Worm (Caenorhabditis elegans): ENCODE measurements around the gene F29B9.11.

Gene F29B9.11

ce11 chrIV:4660151-4661041, at the start of gene F29B9.11, which contains the start of gene jmjd-1.2:
Gene F29B9.11, minus strand, starts transcription at chrIV:4660201.
Gene jmjd-1.2, plus strand, starts transcription at chrIV:4660991.
- TF ChIP-seq lsy-12 (tag; optimal IDR thresholded peaks at IDR 0.05) (peak; percentile 87), sea-2 (GFP tag; optimal IDR thresholded peaks at IDR 0.05) (no peak), nhr-67 (tag; optimal IDR thresholded peaks at IDR 0.05) (no peak), lin-15B (tag; optimal IDR thresholded peaks at IDR 0.05) (peak; percentile 94), tbx-2 (tag; optimal IDR thresholded peaks at IDR 0.05) (peak; percentile 78), ceh-16 (tag; optimal IDR thresholded peaks at IDR 0.05) (no peak), snpc-4 (tag; optimal IDR thresholded peaks at IDR 0.05) (peak; percentile 58), nhr-28 (tag; optimal IDR thresholded peaks at IDR 0.05) (no peak), ztf-11 (tag; optimal IDR thresholded peaks at IDR 0.05) (no peak), hmg-11 (tag; optimal IDR thresholded peaks at IDR 0.05) (peak; percentile 76), ceh-82 (tag; optimal IDR thresholded peaks at IDR 0.05) (peak; percentile 42), unc-62 (GFP tag; optimal IDR thresholded peaks at IDR 0.05) (peak; percentile 13), fkh-10 (GFP tag; optimal IDR thresholded peaks at IDR 0.05) (no peak), nhr-43 (tag; optimal IDR thresholded peaks at IDR 0.05; ENCODE audit: poor library complexity, severe bottlenecking) (peak; percentile 83), zag-1 (tag; optimal IDR thresholded peaks at IDR 0.05) (no peak), egl-5 (tag; optimal IDR thresholded peaks at IDR 0.05) (peak; percentile 47), elt-1 (tag; optimal IDR thresholded peaks at IDR 0.05) (peak; percentile 19), nhr-12 (tag; optimal IDR thresholded peaks at IDR 0.05) (no peak), daf-12 (tag; optimal IDR thresholded peaks at IDR 0.05) (no peak), lin-39 (tag; optimal IDR thresholded peaks at IDR 0.05) (peak; percentile 52), nhr-25 (tag; optimal IDR thresholded peaks at IDR 0.05) (peak; percentile 86), jun-1 (tag; optimal IDR thresholded peaks at IDR 0.05) (peak; percentile 83), fkh-2 (tag; optimal IDR thresholded peaks at IDR 0.05) (no peak), nhr-76 (tag; optimal IDR thresholded peaks at IDR 0.05) (no peak), ceh-28 (tag; optimal IDR thresholded peaks at IDR 0.05) (peak; percentile 84), pha-4 (tag; optimal IDR thresholded peaks at IDR 0.05) (peak; percentile 72), elt-3 (tag; optimal IDR thresholded peaks at IDR 0.05) (peak in 1 of 3 experiments; percentile 32), nhr-237 (tag; optimal IDR thresholded peaks at IDR 0.05) (no peak), R02D3.7 (tag; optimal IDR thresholded peaks at IDR 0.05) (peak; percentile 95), nhr-77 (tag; optimal IDR thresholded peaks at IDR 0.05) (peak; percentile 78), ceh-9 (tag; optimal IDR thresholded peaks at IDR 0.05) (no peak), skn-1 (tag; optimal IDR thresholded peaks at IDR 0.05) (peak; percentile 56), elt-2 (tag; optimal IDR thresholded peaks at IDR 0.05) (peak; percentile 77), nhr-23 (tag; optimal IDR thresholded peaks at IDR 0.05) (peak; percentile 92), pqm-1 (tag; optimal IDR thresholded peaks at IDR 0.05) (peak; percentile 43), egl-27 (tag; optimal IDR thresholded peaks at IDR 0.05) (peak; percentile 38), mml-1 (tag; optimal IDR thresholded peaks at IDR 0.05) (no peak), eor-1 (tag; optimal IDR thresholded peaks at IDR 0.05) (no peak), fos-1 (tag; optimal IDR thresholded peaks at IDR 0.05) (no peak), ztf-4 (tag; optimal IDR thresholded peaks at IDR 0.05) (no peak), nhr-11 (tag; optimal IDR thresholded peaks at IDR 0.05) (peak; percentile 61), ama-1 (optimal IDR thresholded peaks at IDR 0.05) (peak; percentile 30), nfya-1 (tag; optimal IDR thresholded peaks at IDR 0.05; ENCODE audit: insufficient read depth) (peak; percentile 88), unc-39 (tag; optimal IDR thresholded peaks at IDR 0.05) (no peak), ZK546.5 (tag; optimal IDR thresholded peaks at IDR 0.05) (peak; percentile 52), mdl-1 (tag; optimal IDR thresholded peaks at IDR 0.05) (no peak), aly-2 (tag; optimal IDR thresholded peaks at IDR 0.05) (no peak)

Measured in whole organism, L3 larva.